Fruit fly (Drosophila melanogaster): ENCODE results near the gene CG9135.

The CG9135 gene

DNA sequence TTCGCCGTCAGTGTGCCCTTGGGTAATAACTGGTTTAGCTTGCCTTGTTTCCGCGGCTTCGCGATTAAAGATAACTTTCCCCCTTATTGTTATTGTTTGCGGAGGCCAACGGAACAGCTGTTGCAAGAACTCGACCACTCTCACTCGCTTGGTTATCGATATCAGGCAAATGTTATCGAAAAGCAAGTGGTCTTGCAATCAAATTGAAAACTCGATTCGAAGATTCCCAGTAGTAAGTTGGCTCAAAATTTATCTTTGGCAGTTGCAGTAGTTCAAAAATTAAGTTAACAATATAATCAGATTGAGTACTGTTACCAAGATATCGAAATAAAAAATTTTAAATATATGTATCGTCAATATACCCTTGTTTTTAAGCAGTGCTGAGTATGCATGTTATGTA, 15.2 kb downstream of the CG9135 start, which contains the start of the genes Fbw5 and CG9147 (continued):
- peak; percentile 100 for TF ChIP-seq dpn (GFP tag; optimal IDR thresholded peaks at IDR 0.05)
- TF ChIP-seq bbx (GFP tag; IDR thresholded peaks at IDR 0.05; ENCODE audit: partially characterized antibody), result peak; percentile 70
- peak; percentile 98 for TF ChIP-seq CG16779 (GFP tag; IDR thresholded peaks at IDR 0.05)
- peak; percentile 99 for TF ChIP-seq HLH54F (GFP tag; optimal IDR thresholded peaks at IDR 0.05)
- TF ChIP-seq mam (GFP tag; optimal IDR thresholded peaks at IDR 0.05), result peak; percentile 100
- TF ChIP-seq CG10366 (GFP tag; IDR thresholded peaks at IDR 0.05), result peak; percentile 100
- peak; percentile 93 for TF ChIP-seq CG7271 (tag; optimal IDR thresholded peaks at IDR 0.05)
- TF ChIP-seq Blimp-1 (GFP tag; optimal IDR thresholded peaks at IDR 0.05), result peak; percentile 99
- TF ChIP-seq dmrt99B (tag; optimal IDR thresholded peaks at IDR 0.05), result peak; percentile 100
- peak; percentile 97 for TF ChIP-seq CG7745 (tag; optimal IDR thresholded peaks at IDR 0.05)
- TF ChIP-seq Gug (GFP tag; IDR thresholded peaks at IDR 0.05), result peak; percentile 99
- peak; percentile 96 for TF ChIP-seq CkIIα-i1 (GFP tag; IDR thresholded peaks at IDR 0.05)
- TF ChIP-seq sisA (GFP tag; IDR thresholded peaks at IDR 0.05), result peak; percentile 100
- TF ChIP-seq CG31388 (GFP tag; optimal IDR thresholded peaks at IDR 0.05), result peak; percentile 99
- peak; percentile 100 for TF ChIP-seq Side (GFP tag; optimal IDR thresholded peaks at IDR 0.05)
- peak; percentile 100 for TF ChIP-seq Med (GFP tag)
- peak; percentile 98 for TF ChIP-seq CG15011 (GFP tag; optimal IDR thresholded peaks at IDR 0.05)
- peak; percentile 100 for TF ChIP-seq gcm (GFP tag; optimal IDR thresholded peaks at IDR 0.05)
- TF ChIP-seq salm (tag; optimal IDR thresholded peaks at IDR 0.05), result peak; percentile 99
- TF ChIP-seq NC2α (GFP tag; optimal IDR thresholded peaks at IDR 0.05), result peak; percentile 99
- peak; percentile 71 for TF ChIP-seq pzg (GFP tag; optimal IDR thresholded peaks at IDR 0.05)
- TF ChIP-seq CG12942 (GFP tag; optimal IDR thresholded peaks at IDR 0.05), result peak; percentile 100
- peak; percentile 100 for TF ChIP-seq Xbp1 (GFP tag; optimal IDR thresholded peaks at IDR 0.05)
- TF ChIP-seq Dfd (GFP tag; optimal IDR thresholded peaks at IDR 0.05), result no peak
- TF ChIP-seq CG10979 (tag; optimal IDR thresholded peaks at IDR 0.05), result peak; percentile 99
- TF ChIP-seq CG30403 (GFP tag; optimal IDR thresholded peaks at IDR 0.05), result peak; percentile 100
- peak; percentile 100 for TF ChIP-seq PHDP (tag; optimal IDR thresholded peaks at IDR 0.05)
- TF ChIP-seq Bgb (GFP tag; IDR thresholded peaks at IDR 0.05; ENCODE audit: partially characterized antibody), result peak; percentile 58; the same call in 1 of the 2 replicates
- TF ChIP-seq wek (GFP tag; optimal IDR thresholded peaks at IDR 0.05), result peak; percentile 97
- peak; percentile 97 for TF ChIP-seq fd64A (GFP tag; optimal IDR thresholded peaks at IDR 0.05)
- no peak; the same call in 2 of the 3 replicates for TF ChIP-seq Doc3 (GFP tag; IDR thresholded peaks at IDR 0.05; ENCODE audit: partially characterized antibody)
- peak; percentile 96 for TF ChIP-seq aop (GFP tag; IDR thresholded peaks at IDR 0.05)
- peak; percentile 95 for TF ChIP-seq CG10274 (GFP tag; optimal IDR thresholded peaks at IDR 0.05)
- TF ChIP-seq MTF-1 (GFP tag; optimal IDR thresholded peaks at IDR 0.05; ENCODE audit: borderline replicate concordance), result peak; percentile 97
- TF ChIP-seq Hr51 (GFP tag; optimal IDR thresholded peaks at IDR 0.05), result peak; percentile 99 to 100
- peak; percentile 100 for TF ChIP-seq MBD-R2 (GFP tag; IDR thresholded peaks at IDR 0.05)
- peak; percentile 100 for TF ChIP-seq CG14014 (GFP tag; IDR thresholded peaks at IDR 0.05)
- no peak for TF ChIP-seq prd (optimal IDR thresholded peaks at IDR 0.05)
- TF ChIP-seq prd (GFP tag; IDR thresholded peaks at IDR 0.05), result peak; percentile 100
- TF ChIP-seq h (optimal IDR thresholded peaks at IDR 0.05), result no peak
- TF ChIP-seq Dbx (GFP tag; IDR thresholded peaks at IDR 0.05), result peak; percentile 100
- peak; percentile 99 for TF ChIP-seq CG4730 (GFP tag; IDR thresholded peaks at IDR 0.05)
- TF ChIP-seq CG6254 (GFP tag; optimal IDR thresholded peaks at IDR 0.05), result peak; percentile 95
- peak; percentile 95 for TF ChIP-seq B-H2 (GFP tag; optimal IDR thresholded peaks at IDR 0.05)
- peak; percentile 99 for TF ChIP-seq onecut (GFP tag; IDR thresholded peaks at IDR 0.05)
- peak; percentile 96 for TF ChIP-seq CG17612 (GFP tag; IDR thresholded peaks at IDR 0.05)
- peak; percentile 99 for TF ChIP-seq Six4 (GFP tag; optimal IDR thresholded peaks at IDR 0.05)
- peak; percentile 99 for TF ChIP-seq CG9932 (GFP tag; IDR thresholded peaks at IDR 0.05)
- TF ChIP-seq CG14860 (GFP tag; IDR thresholded peaks at IDR 0.05; ENCODE audit: partially characterized antibody), result peak; percentile 67
- peak; percentile 100 for TF ChIP-seq Xrp1 (GFP tag; IDR thresholded peaks at IDR 0.05)
- TF ChIP-seq cwo (GFP tag; optimal IDR thresholded peaks at IDR 0.05), result peak; percentile 97
